Fruit fly (Drosophila melanogaster) whole organism, prepupa: ENCODE data around the gene CG5568.

Source experiments
- CG11762 ChIP-seq: fragments of 200-800 bp; sonication (Bioruptor generic); optimal IDR thresholded peaks from 3 replicates; lab custom pipeline; 2016; ENCODE audit warnings: missing biosample characterization, missing genetic modification characterization; ENCODE audit not compliant: insufficient read depth
- CG16779 ChIP-seq: fragments of 200-800 bp; sonication (Bioruptor generic); optimal IDR thresholded peaks from 3 replicates; lab custom pipeline; 2017; ENCODE audit warnings: missing biosample characterization, mild to moderate bottlenecking, missing genetic modification characterization
- CG6792 ChIP-seq: fragments of 200-800 bp; sonication (Bioruptor generic); optimal IDR thresholded peaks from 3 replicates; lab custom pipeline; 2016; ENCODE audit warnings: missing biosample characterization, missing genetic modification characterization
- Ets21C ChIP-seq: fragments of 200-800 bp; sonication (Bioruptor generic); optimal IDR thresholded peaks from 3 replicates; lab custom pipeline; 2016; ENCODE audit warnings: missing biosample characterization, missing genetic modification characterization
- achi ChIP-seq: fragments of 200-800 bp; sonication (Bioruptor generic); optimal IDR thresholded peaks from 3 replicates; lab custom pipeline; 2016; ENCODE audit warnings: missing biosample characterization, missing genetic modification characterization
- cyc ChIP-seq: fragments of 200-800 bp; sonication (Bioruptor generic); optimal IDR thresholded peaks from 3 replicates; lab custom pipeline; 2016; ENCODE audit warnings: missing biosample characterization, missing genetic modification characterization
- esn ChIP-seq: fragments of 200-800 bp; sonication (Bioruptor generic); optimal IDR thresholded peaks from 2 replicates; lab custom pipeline; 2016; ENCODE audit warnings: missing biosample characterization, mild to moderate bottlenecking, missing genetic modification characterization, moderate library complexity

- TF ChIP-seq CG11762 (GFP tag; lab: Kevin White, UChicago) (no peak), esn (GFP tag; lab: Kevin White, UChicago) (no peak), achi (GFP tag; lab: Kevin White, UChicago) (no peak), CG6792 (GFP tag; lab: Kevin White, UChicago) (no peak), Ets21C (GFP tag; lab: Kevin White, UChicago) (no peak), cyc (no peak), CG16779 (tag; lab: Kevin White, UChicago) (no peak)
Observed at dm6 chr3L:5856081-5856826, 15.0 kb upstream of the CG5568 start.
